Fruit fly (Drosophila melanogaster): ENCODE data around the gene NimA.

dm6 chr2L:13998952-13999351 lies 41.6 kb downstream of the NimA start:
- TF ChIP-seq CG8478 (optimal IDR thresholded peaks at IDR 0.05) (no peak), CTCF (optimal IDR thresholded peaks at IDR 0.05) (no peak)

All from S2 (cell line).